Fruit fly (Drosophila melanogaster) whole organism, embryonic: ENCODE results near the gene CG31174.

Experiments used
- Ada2b ChIP-seq: fragments of 200-800 bp; sonication (Bioruptor generic); IDR thresholded peaks from 2 replicates; pipeline ENCODE4 v1.3.6; 2022; ENCODE audit warnings: missing biosample characterization, missing genetic modification characterization
- Bgb ChIP-seq: fragments of 200-800 bp; sonication (Bioruptor generic); IDR thresholded peaks from 2 replicates; pipeline ENCODE4 v1.3.6; 2022; ENCODE audit warnings: missing biosample characterization, missing genetic modification characterization; ENCODE audit not compliant: partially characterized antibody
- CG10267 ChIP-seq: fragments of 200-800 bp; sonication (Bioruptor generic); optimal IDR thresholded peaks from 2 replicates; lab custom pipeline; 2018; ENCODE audit warnings: missing biosample characterization, mild to moderate bottlenecking, missing genetic modification characterization, moderate library complexity
- CG10462 ChIP-seq: fragments of 200-800 bp; sonication (Bioruptor generic); optimal IDR thresholded peaks from 2 replicates; lab custom pipeline; 2016; ENCODE audit warnings: missing biosample characterization, missing genetic modification characterization
- CG10654 ChIP-seq: fragments of 200-800 bp; sonication (Bioruptor generic); optimal IDR thresholded peaks from 2 replicates; lab custom pipeline; 2016; ENCODE audit warnings: missing biosample characterization, missing genetic modification characterization
- CG13424 ChIP-seq: fragments of 200-800 bp; sonication (Bioruptor generic); optimal IDR thresholded peaks from 2 replicates; lab custom pipeline; 2019; ENCODE audit warnings: missing biosample characterization, mild to moderate bottlenecking, missing genetic modification characterization, moderate library complexity
- CG13624 ChIP-seq: fragments of 200-800 bp; sonication (Bioruptor generic); optimal IDR thresholded peaks from 2 replicates; lab custom pipeline; 2016; ENCODE audit warnings: missing biosample characterization, missing genetic modification characterization
- CG14014 ChIP-seq: fragments of 200-800 bp; sonication (Bioruptor generic); IDR thresholded peaks from 2 replicates; pipeline ENCODE4 v1.3.6; 2022; ENCODE audit warnings: missing biosample characterization, missing genetic modification characterization
- CG15601 ChIP-seq: fragments of 200-800 bp; sonication (Bioruptor generic); optimal IDR thresholded peaks from 3 replicates; lab custom pipeline; 2019; ENCODE audit warnings: missing biosample characterization, mild to moderate bottlenecking, missing genetic modification characterization, moderate library complexity
- CG1602 ChIP-seq: fragments of 200-800 bp; sonication (Bioruptor generic); optimal IDR thresholded peaks from 3 replicates; lab custom pipeline; 2016; ENCODE audit warnings: missing biosample characterization, missing genetic modification characterization
- CG16863 ChIP-seq: fragments of 200-800 bp; sonication (Bioruptor generic); optimal IDR thresholded peaks from 3 replicates; lab custom pipeline; 2016; ENCODE audit warnings: missing biosample characterization, missing genetic modification characterization
- CG17186 ChIP-seq: fragments of 200-800 bp; sonication (Bioruptor generic); optimal IDR thresholded peaks from 3 replicates; lab custom pipeline; 2017; ENCODE audit warnings: missing biosample characterization, missing genetic modification reagents, missing genetic modification characterization
- CG18764 ChIP-seq: fragments of 200-800 bp; sonication (Bioruptor generic); optimal IDR thresholded peaks from 3 replicates; lab custom pipeline; 2016; ENCODE audit warnings: missing biosample characterization, missing genetic modification characterization
- CG2202 ChIP-seq: fragments of 200-800 bp; sonication (Bioruptor generic); optimal IDR thresholded peaks from 2 replicates; lab custom pipeline; 2018; ENCODE audit warnings: missing biosample characterization, mild to moderate bottlenecking, missing genetic modification characterization
- CG2875 ChIP-seq: fragments of 200-800 bp; sonication (Bioruptor generic); optimal IDR thresholded peaks from 2 replicates; lab custom pipeline; 2017; ENCODE audit warnings: missing biosample characterization, mild to moderate bottlenecking, missing genetic modification characterization, missing genetic modification reagents
- CG32772 ChIP-seq: fragments of 200-800 bp; sonication (Bioruptor generic); IDR thresholded peaks from 2 replicates; pipeline ENCODE4 v1.3.6; 2022; ENCODE audit warnings: missing biosample characterization, missing genetic modification characterization
- CG4360 ChIP-seq: fragments of 200-800 bp; sonication (Bioruptor generic); IDR thresholded peaks from 2 replicates; pipeline ENCODE4 v1.3.6; 2022; ENCODE audit warnings: missing biosample characterization, missing genetic modification characterization
- CG6689 ChIP-seq: fragments of 200-800 bp; sonication (Bioruptor generic); IDR thresholded peaks from 2 replicates; pipeline ENCODE4 v1.3.6; 2022; ENCODE audit warnings: missing biosample characterization, missing genetic modification characterization
- CG6791 ChIP-seq: fragments of 200-800 bp; sonication (Bioruptor generic); IDR thresholded peaks from 3 replicates; pipeline ENCODE4 v1.3.6; 2022; ENCODE audit warnings: missing biosample characterization, missing genetic modification characterization; ENCODE audit not compliant: partially characterized antibody
- CG8359 ChIP-seq: fragments of 200-800 bp; sonication (Bioruptor generic); optimal IDR thresholded peaks from 2 replicates; lab custom pipeline; 2017; ENCODE audit warnings: missing biosample characterization, mild to moderate bottlenecking, missing genetic modification characterization, borderline replicate concordance
- Dll ChIP-seq: fragments of 200-800 bp; sonication (Bioruptor generic); IDR thresholded peaks from 4 replicates; pipeline ENCODE4 v1.3.6; 2022; ENCODE audit warnings: missing biosample characterization, missing genetic modification characterization; ENCODE audit not compliant: partially characterized antibody
- E2f1 ChIP-seq: fragments of 200-800 bp; sonication (Bioruptor generic); IDR thresholded peaks from 2 replicates; pipeline ENCODE4 v1.3.6; 2022; ENCODE audit warnings: missing biosample characterization, missing genetic modification characterization
- Hr3 ChIP-seq: fragments of 200-800 bp; sonication (Bioruptor generic); optimal IDR thresholded peaks from 3 replicates; lab custom pipeline; 2016; ENCODE audit warnings: missing biosample characterization, missing genetic modification characterization
- MESR4 ChIP-seq: fragments of 200-800 bp; sonication (Bioruptor generic); optimal IDR thresholded peaks from 2 replicates; lab custom pipeline; 2018; ENCODE audit warnings: missing biosample characterization, mild to moderate bottlenecking, missing genetic modification characterization, moderate library complexity
- MTF-1 ChIP-seq: fragments of 200-800 bp; sonication (Bioruptor generic); optimal IDR thresholded peaks from 2 replicates; lab custom pipeline; 2018; ENCODE audit warnings: missing biosample characterization, mild to moderate bottlenecking, missing genetic modification characterization, borderline replicate concordance
- Ptx1 ChIP-seq: fragments of 200-800 bp; sonication (Bioruptor generic); IDR thresholded peaks from 2 replicates; pipeline ENCODE4 v1.3.6; 2022; ENCODE audit warnings: missing biosample characterization, missing genetic modification characterization
- Ravus ChIP-seq: fragments of 200-800 bp; sonication (Bioruptor generic); IDR thresholded peaks from 2 replicates; pipeline ENCODE4 v1.3.6; 2022; ENCODE audit warnings: missing biosample characterization, missing genetic modification characterization
- Rx ChIP-seq: fragments of 200-800 bp; sonication (Bioruptor generic); IDR thresholded peaks from 2 replicates; pipeline ENCODE4 v1.3.6; 2022; ENCODE audit warnings: missing biosample characterization, missing genetic modification characterization
- Six4 ChIP-seq: fragments of 200-800 bp; sonication (Bioruptor generic); optimal IDR thresholded peaks from 2 replicates; lab custom pipeline; 2016; ENCODE audit warnings: missing biosample characterization, missing genetic modification characterization
- Sox102F ChIP-seq: fragments of 200-800 bp; sonication (Bioruptor generic); optimal IDR thresholded peaks from 2 replicates; lab custom pipeline; 2018; ENCODE audit warnings: missing biosample characterization, mild to moderate bottlenecking, missing genetic modification characterization, moderate library complexity
- Stat92E ChIP-seq, 3 experiments: fragments of >200 bp in 2 of 3; fragments of 200-800 bp in 1 of 3; sonication (Bioruptor generic) in 1 of 3; optimal IDR thresholded peaks; 2 replicates each; lab custom pipeline; 2017 to 2019; ENCODE audit warnings: missing biosample characterization in 3 of 3, missing genetic modification characterization in 3 of 3, mild to moderate bottlenecking in 1 of 3, moderate library complexity in 1 of 3
- aop ChIP-seq: fragments of 200-800 bp; sonication (Bioruptor generic); IDR thresholded peaks from 2 replicates; pipeline ENCODE4 v1.3.6; 2022; ENCODE audit warnings: missing biosample characterization, missing genetic modification characterization
- ap ChIP-seq: fragments of 200-800 bp; sonication (Bioruptor generic); IDR thresholded peaks from 2 replicates; pipeline ENCODE4 v1.3.6; 2022; ENCODE audit warnings: missing biosample characterization, missing genetic modification characterization
- bbx ChIP-seq: fragments of 200-800 bp; sonication (Bioruptor generic); IDR thresholded peaks from 2 replicates; pipeline ENCODE4 v1.3.6; 2022; ENCODE audit warnings: missing biosample characterization, missing genetic modification characterization; ENCODE audit not compliant: partially characterized antibody
- cad ChIP-seq: fragments of >200 bp; optimal IDR thresholded peaks from 2 replicates; lab custom pipeline; 2017; ENCODE audit warnings: missing biosample characterization, missing genetic modification characterization
- chif ChIP-seq, 2 experiments: fragments of 200-800 bp; sonication (Bioruptor generic); optimal IDR thresholded peaks; 3 replicates each; lab custom pipeline; 2016; ENCODE audit warnings: missing biosample characterization in 2 of 2, missing genetic modification characterization in 2 of 2
- dmrt99B ChIP-seq: fragments of 200-800 bp; sonication (Bioruptor generic); optimal IDR thresholded peaks from 2 replicates; lab custom pipeline; 2018; ENCODE audit warnings: missing biosample characterization, mild to moderate bottlenecking, missing genetic modification characterization, moderate library complexity
- ftz-f1 ChIP-seq: fragments of 200-800 bp; sonication (Bioruptor generic); optimal IDR thresholded peaks from 2 replicates; lab custom pipeline; 2016; ENCODE audit warnings: missing biosample characterization, missing genetic modification characterization
- gcm2 ChIP-seq: fragments of 200-800 bp; sonication (Bioruptor generic); optimal IDR thresholded peaks from 2 replicates; lab custom pipeline; 2016; ENCODE audit warnings: missing biosample characterization, missing genetic modification characterization
- gro ChIP-seq: fragments of 200-800 bp; sonication (Bioruptor generic); optimal IDR thresholded peaks from 2 replicates; lab custom pipeline; 2016; ENCODE audit warnings: missing biosample characterization, missing genetic modification characterization
- knrl ChIP-seq: fragments of 200-800 bp; sonication (Bioruptor generic); IDR thresholded peaks from 3 replicates; pipeline ENCODE4 v1.3.6; 2022; ENCODE audit warnings: missing biosample characterization, missing genetic modification characterization; ENCODE audit not compliant: partially characterized antibody
- otp ChIP-seq: fragments of 200-800 bp; sonication (Bioruptor generic); IDR thresholded peaks from 3 replicates; pipeline ENCODE4, ENCODE4 v1.3.6; 2022; ENCODE audit warnings: missing biosample characterization, missing genetic modification characterization
- pho ChIP-seq: fragments of 200-800 bp; sonication (Bioruptor generic); optimal IDR thresholded peaks from 2 replicates; lab custom pipeline; 2016; ENCODE audit warnings: missing biosample characterization, missing genetic modification characterization
- pum ChIP-seq: fragments of 200-800 bp; sonication (Bioruptor generic); optimal IDR thresholded peaks from 2 replicates; lab custom pipeline; 2016; ENCODE audit warnings: missing biosample characterization, missing genetic modification characterization
- run ChIP-seq: fragments of 200-800 bp; sonication (Bioruptor generic); optimal IDR thresholded peaks from 3 replicates; lab custom pipeline; 2018; ENCODE audit warnings: missing biosample characterization, mild to moderate bottlenecking, missing genetic modification characterization
- sens-2 ChIP-seq: fragments of 200-800 bp; sonication (Bioruptor generic); IDR thresholded peaks from 2 replicates; pipeline ENCODE4 v1.3.6; 2022; ENCODE audit warnings: missing biosample characterization, missing genetic modification characterization
- slou ChIP-seq: fragments of 200-800 bp; sonication (Bioruptor generic); optimal IDR thresholded peaks from 3 replicates; lab custom pipeline; 2016; ENCODE audit warnings: missing biosample characterization, missing genetic modification characterization
- slp2 ChIP-seq: fragments of 200-800 bp; sonication (Bioruptor generic); optimal IDR thresholded peaks from 2 replicates; lab custom pipeline; 2016; ENCODE audit warnings: missing biosample characterization, missing genetic modification characterization
- stc ChIP-seq: fragments of 200-800 bp; sonication (Bioruptor generic); IDR thresholded peaks from 2 replicates; pipeline ENCODE4 v1.3.6; 2022; ENCODE audit warnings: missing biosample characterization, missing genetic modification characterization
- wek ChIP-seq: fragments of 200-800 bp; sonication (Bioruptor generic); optimal IDR thresholded peaks from 3 replicates; lab custom pipeline; 2018; ENCODE audit warnings: missing biosample characterization, mild to moderate bottlenecking, missing genetic modification characterization, moderate library complexity

The CG31174 gene

DNA sequence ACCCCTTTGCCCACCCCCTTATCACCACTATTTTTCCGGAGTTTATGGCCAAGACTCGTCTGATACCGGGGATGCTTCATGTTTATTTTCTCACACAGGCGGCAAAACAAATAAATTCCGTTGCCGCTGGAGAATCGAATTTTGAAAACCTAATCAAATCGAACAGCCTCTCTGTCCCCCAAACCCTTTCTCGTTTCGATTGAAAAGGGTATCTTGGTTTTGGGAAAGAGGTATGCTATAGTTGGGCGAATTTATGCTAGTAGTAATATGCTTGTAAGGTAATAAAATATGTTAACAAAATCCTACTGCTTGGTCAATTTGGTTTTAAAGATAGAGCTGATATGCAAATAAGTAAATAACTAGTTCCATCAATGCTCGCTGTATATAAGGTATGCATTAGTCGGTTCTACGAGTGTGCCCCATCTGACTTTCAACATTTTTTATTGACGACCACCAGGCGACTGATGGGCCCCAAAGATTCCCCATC lies 41.2 kb downstream of the CG31174 start (continued):
- TF ChIP-seq CG15601 (tag; lab: Kevin White, UChicago) (peak; percentile 92), CG13624 (GFP tag; lab: Kevin White, UChicago) (peak; percentile 31), Six4 (GFP tag; lab: Kevin White, UChicago) (peak; percentile 50), sens-2 (GFP tag; lab: Robert Waterston, UW) (peak; percentile 46; the same call in 1 of the 2 replicates), Bgb (no peak), Ptx1 (peak; percentile 82), Rx (GFP tag; lab: Robert Waterston, UW) (peak; percentile 61), Ravus (GFP tag; lab: Robert Waterston, UW) (no peak), ap (GFP tag; lab: Robert Waterston, UW) (peak; percentile 51; the same call in 1 of the 2 replicates), gcm2 (GFP tag; lab: Kevin White, UChicago) (peak; percentile 1), CG14014 (GFP tag; lab: Robert Waterston, UW) (0 out of 2 replicates have a peak, but pooled peaks have one; percentile 25), Hr3 (peak; percentile 78), CG10267 (tag; lab: Kevin White, UChicago) (peak; percentile 73), Ada2b (GFP tag; lab: Robert Waterston, UW) (peak; percentile 41), CG32772 (GFP tag; lab: Robert Waterston, UW) (peak; percentile 87), pum (peak; percentile 81), ftz-f1 (GFP tag; lab: Kevin White, UChicago) (no peak), otp (peak; percentile 88), CG16863 (peak; percentile 90), CG1602 (GFP tag; lab: Kevin White, UChicago) (peak; percentile 79), MESR4 (no peak), CG8359 (peak; percentile 41), dmrt99B (tag; lab: Kevin White, UChicago) (peak; percentile 62), aop (peak; percentile 17; the same call in 1 of the 2 replicates), CG6689 (GFP tag; lab: Robert Waterston, UW) (peak; percentile 80), chif (GFP tag; optimal IDR thresholded peaks at IDR 0.05; lab: Kevin White, UChicago) (peak; percentile 78 to 91), wek (GFP tag; lab: Kevin White, UChicago) (no peak), MTF-1 (GFP tag; lab: Kevin White, UChicago) (peak; percentile 12), CG10654 (GFP tag; lab: Kevin White, UChicago) (peak; percentile 59), gro (GFP tag; lab: Kevin White, UChicago) (no peak), CG2202 (tag; lab: Kevin White, UChicago) (peak; percentile 89), run (tag; lab: Kevin White, UChicago) (no peak), CG2875 (GFP tag; lab: Kevin White, UChicago) (peak; percentile 71), CG10462 (GFP tag; lab: Kevin White, UChicago) (peak; percentile 40), Dll (GFP tag; lab: Robert Waterston, UW) (0 out of 4 replicates have a peak, but pooled peaks have one; percentile 36), E2f1 (GFP tag; lab: Robert Waterston, UW) (peak; percentile 40), Stat92E (GFP tag; optimal IDR thresholded peaks at IDR 0.05; lab: Kevin White, UChicago) (peak in 1 of 3 experiments; percentile 69), CG18764 (GFP tag; lab: Kevin White, UChicago) (peak; percentile 33), stc (peak; percentile 32; the same call in 1 of the 2 replicates), Sox102F (peak; percentile 77), cad (GFP tag; lab: Kevin White, UChicago) (no peak), knrl (GFP tag; lab: Robert Waterston, UW) (no peak), slou (no peak), pho (GFP tag; lab: Kevin White, UChicago) (no peak), CG17186 (GFP tag; lab: Kevin White, UChicago) (peak; percentile 76), bbx (GFP tag; lab: Robert Waterston, UW) (peak; percentile 18; the same call in 1 of the 2 replicates), CG4360 (GFP tag; lab: Robert Waterston, UW) (peak; percentile 40), CG6791 (GFP tag; lab: Robert Waterston, UW) (peak; percentile 65), slp2 (GFP tag; lab: Kevin White, UChicago) (peak; percentile 60), CG13424 (peak; percentile 76)
